Fruit fly (Drosophila melanogaster): ENCODE results near the gene CG33654.

dm6 chr3R:9626880-9627401 is 43.9 kb upstream of the CG33654 start, which contains the start of the genes CG9427 and CG8319:
- TF ChIP-seq CTCF (optimal IDR thresholded peaks at IDR 0.05) (no peak), CG8478 (optimal IDR thresholded peaks at IDR 0.05) (no peak)

Data from S2 (cell line).